Worm (Caenorhabditis elegans) whole organism, L1 larva: Measurements from ENCODE around the gene gsnl-1.
A peak's percentile ranks its signal among the peaks of the same experiment; 100 is the strongest.

ENCODE experiments used
- C04F5.9 ChIP-seq: sonication (generic microtip); optimal IDR thresholded peaks from 2 replicates; lab custom pipeline; 2016; ENCODE audit warnings: missing genetic modification characterization, missing compliant biosample characterization
- C34B4.2 ChIP-seq: sonication (generic microtip); optimal IDR thresholded peaks from 2 replicates; lab custom pipeline; 2017; ENCODE audit warnings: mild to moderate bottlenecking, missing genetic modification characterization, missing compliant biosample characterization
- Y116A8C.19 ChIP-seq: sonication (generic microtip); optimal IDR thresholded peaks from 2 replicates; lab custom pipeline; 2016; ENCODE audit warnings: missing compliant biosample characterization, missing genetic modification characterization, borderline replicate concordance
- aha-1 ChIP-seq: fragments of 150-350 bp; optimal IDR thresholded peaks from 2 replicates; lab custom pipeline; 2014; ENCODE audit warnings: missing biosample characterization, missing genetic modification characterization
- aly-2 ChIP-seq: fragments of 150-350 bp; optimal IDR thresholded peaks from 2 replicates; lab custom pipeline; 2014; ENCODE audit warnings: missing biosample characterization, missing genetic modification characterization
- ama-1 ChIP-seq: fragments of 150-350 bp; optimal IDR thresholded peaks from 2 replicates; lab custom pipeline; 2014
- blmp-1 ChIP-seq: fragments of 150-350 bp; optimal IDR thresholded peaks from 2 replicates; lab custom pipeline; 2014; ENCODE audit warnings: missing biosample characterization, missing genetic modification characterization
- ceh-63 ChIP-seq: fragments of 200-800 bp; sonication (Bioruptor generic); optimal IDR thresholded peaks from 2 replicates; lab custom pipeline; 2018; ENCODE audit warnings: mild to moderate bottlenecking, missing genetic modification characterization, missing compliant biosample characterization
- ceh-88 ChIP-seq: fragments of 200-800 bp; sonication (Bioruptor generic); IDR thresholded peaks from 2 replicates; pipeline ENCODE4 v1.3.6; 2022; ENCODE audit warnings: missing genetic modification characterization, missing compliant biosample characterization
- dsc-1 ChIP-seq: sonication (generic microtip); optimal IDR thresholded peaks from 2 replicates; lab custom pipeline; 2016; ENCODE audit warnings: mild to moderate bottlenecking, missing genetic modification characterization, missing compliant biosample characterization
- efl-1 ChIP-seq, 4 experiments: fragments of 150-350 bp; optimal IDR thresholded peaks in 3 of 4; peaks in 1 of 4; 1 replicate in 1 of 4; 2 replicates in 3 of 4; lab custom pipeline; 2014; ENCODE audit warnings: missing biosample characterization in 2 of 4, missing genetic modification characterization in 2 of 4, missing genetic modification reagents in 2 of 4
- egl-13 ChIP-seq: sonication (generic microtip); optimal IDR thresholded peaks from 2 replicates; lab custom pipeline; 2016; ENCODE audit warnings: missing genotype, missing genetic modification reagents, missing genetic modification characterization, missing compliant biosample characterization
- egl-27 ChIP-seq, 2 experiments: fragments of 150-350 bp in 1 of 2; sonication (generic microtip); optimal IDR thresholded peaks; 3 replicates each; lab custom pipeline; 2017 to 2018; ENCODE audit warnings: missing biosample characterization in 2 of 2, missing genetic modification characterization in 2 of 2, missing genetic modification reagents in 2 of 2
- elt-2 ChIP-seq: sonication (generic microtip); optimal IDR thresholded peaks from 2 replicates; lab custom pipeline; 2016; ENCODE audit warnings: missing genetic modification characterization, mild to moderate bottlenecking, inconsistent platforms, missing compliant biosample characterization, missing genetic modification reagents
- elt-3 ChIP-seq, 6 experiments: fragments of 150-350 bp in 1 of 6; sonication (generic microtip); optimal IDR thresholded peaks; 2 replicates each; lab custom pipeline; 2017 to 2018; ENCODE audit warnings: missing biosample characterization in 6 of 6, missing genetic modification characterization in 6 of 6, inconsistent platforms in 1 of 6
- ets-5 ChIP-seq: fragments of 200-800 bp; sonication (Bioruptor generic); IDR thresholded peaks from 2 replicates; pipeline ENCODE4 v1.3.6; 2022; ENCODE audit warnings: missing genetic modification characterization, missing compliant biosample characterization
- fkh-8 ChIP-seq: sonication (generic microtip); optimal IDR thresholded peaks from 2 replicates; lab custom pipeline; 2016; ENCODE audit warnings: mild to moderate bottlenecking, missing genetic modification characterization, missing compliant biosample characterization
- fos-1 ChIP-seq: fragments of 150-350 bp; optimal IDR thresholded peaks from 2 replicates; lab custom pipeline; 2014; ENCODE audit warnings: missing biosample characterization, missing genetic modification characterization
- grh-1 ChIP-seq: fragments of 200-800 bp; sonication (Bioruptor generic); IDR thresholded peaks from 2 replicates; pipeline ENCODE4 v1.3.6; 2022; ENCODE audit warnings: missing genetic modification reagents, missing genetic modification characterization, missing compliant biosample characterization
- hlh-17 ChIP-seq: fragments of 200-800 bp; sonication (Bioruptor generic); optimal IDR thresholded peaks from 2 replicates; lab custom pipeline; 2018; ENCODE audit warnings: missing genetic modification characterization, mild to moderate bottlenecking, missing compliant biosample characterization, moderate library complexity, borderline replicate concordance
- irx-1 ChIP-seq: sonication (generic microtip); optimal IDR thresholded peaks from 2 replicates; lab custom pipeline; 2016; ENCODE audit warnings: missing genetic modification characterization, missing compliant biosample characterization
- isw-1 ChIP-seq: fragments of 200-800 bp; sonication (Bioruptor generic); IDR thresholded peaks from 2 replicates; pipeline ENCODE4 v1.3.6; 2022; ENCODE audit warnings: missing genetic modification characterization, missing compliant biosample characterization
- jun-1 ChIP-seq: fragments of 150-350 bp; optimal IDR thresholded peaks from 2 replicates; lab custom pipeline; 2014; ENCODE audit warnings: missing biosample characterization, missing genetic modification reagents, missing genetic modification characterization
- lin-13 ChIP-seq: fragments of 150-350 bp; optimal IDR thresholded peaks from 2 replicates; lab custom pipeline; 2014; ENCODE audit warnings: missing biosample characterization, missing genetic modification reagents, missing genetic modification characterization
- lin-14 ChIP-seq: fragments of 200-800 bp; sonication (Bioruptor generic); optimal IDR thresholded peaks from 2 replicates; lab custom pipeline; 2018; ENCODE audit warnings: mild to moderate bottlenecking, missing genetic modification characterization, moderate library complexity, missing compliant biosample characterization
- lin-35 ChIP-seq, 2 experiments: fragments of 150-350 bp; optimal IDR thresholded peaks; 2 replicates each; lab custom pipeline; 2014; ENCODE audit warnings: missing biosample characterization in 2 of 2, missing genetic modification characterization in 2 of 2, missing genetic modification reagents in 2 of 2
- lin-39 ChIP-seq: fragments of 150-350 bp; optimal IDR thresholded peaks from 2 replicates; lab custom pipeline; 2014; ENCODE audit warnings: missing biosample characterization, missing genetic modification reagents, missing genetic modification characterization
- mef-2 ChIP-seq: fragments of 150-350 bp; optimal IDR thresholded peaks from 2 replicates; lab custom pipeline; 2014; ENCODE audit warnings: missing biosample characterization, missing genetic modification characterization
- nhr-11 ChIP-seq: fragments of 150-350 bp; optimal IDR thresholded peaks from 2 replicates; lab custom pipeline; 2014; ENCODE audit warnings: missing biosample characterization, missing genetic modification characterization
- nhr-12 ChIP-seq: sonication (generic microtip); optimal IDR thresholded peaks from 2 replicates; lab custom pipeline; 2017; ENCODE audit warnings: missing biosample characterization, missing genetic modification characterization
- nhr-237 ChIP-seq: fragments of 150-350 bp; optimal IDR thresholded peaks from 2 replicates; lab custom pipeline; 2014; ENCODE audit warnings: missing biosample characterization, missing genetic modification characterization
- nhr-28 ChIP-seq: fragments of 150-350 bp; optimal IDR thresholded peaks from 2 replicates; lab custom pipeline; 2014; ENCODE audit warnings: missing biosample characterization, missing genetic modification characterization
- nhr-47 ChIP-seq: sonication (generic microtip); optimal IDR thresholded peaks from 2 replicates; lab custom pipeline; 2016; ENCODE audit warnings: mild to moderate bottlenecking, missing genetic modification characterization, moderate library complexity, missing compliant biosample characterization
- nhr-76 ChIP-seq: sonication (generic microtip); optimal IDR thresholded peaks from 2 replicates; lab custom pipeline; 2017; ENCODE audit warnings: missing biosample characterization, missing genetic modification characterization
- nhr-77 ChIP-seq: fragments of 150-350 bp; optimal IDR thresholded peaks from 2 replicates; lab custom pipeline; 2014; ENCODE audit warnings: missing biosample characterization, missing genetic modification characterization
- nhr-85 ChIP-seq: sonication (generic microtip); peaks from one replicate; lab custom pipeline; 2016; ENCODE audit warnings: missing genetic modification characterization, inconsistent platforms, missing compliant biosample characterization
- pag-3 ChIP-seq: sonication (generic microtip); optimal IDR thresholded peaks from 2 replicates; lab custom pipeline; 2017; ENCODE audit warnings: missing genetic modification characterization, mild to moderate bottlenecking, missing compliant biosample characterization, antibody characterized with exemption, borderline replicate concordance; ENCODE audit not compliant: insufficient read depth
- pax-3 ChIP-seq: fragments of 200-800 bp; sonication (Bioruptor generic); optimal IDR thresholded peaks from 2 replicates; lab custom pipeline; 2018; ENCODE audit warnings: mild to moderate bottlenecking, missing genetic modification characterization, moderate library complexity, missing compliant biosample characterization
- rnt-1 ChIP-seq: sonication (generic microtip); optimal IDR thresholded peaks from 2 replicates; lab custom pipeline; 2016; ENCODE audit warnings: mild to moderate bottlenecking, missing genetic modification characterization, moderate library complexity, missing compliant biosample characterization
- skn-1 ChIP-seq: fragments of 150-350 bp; optimal IDR thresholded peaks from 2 replicates; lab custom pipeline; 2014; ENCODE audit warnings: missing biosample characterization, missing genetic modification characterization
- snpc-4 ChIP-seq: fragments of 150-350 bp; optimal IDR thresholded peaks from 2 replicates; lab custom pipeline; 2014; ENCODE audit warnings: missing biosample characterization, missing genetic modification characterization
- sox-4 ChIP-seq: sonication (generic microtip); optimal IDR thresholded peaks from 2 replicates; lab custom pipeline; 2016; ENCODE audit warnings: missing genetic modification characterization, missing compliant biosample characterization
- sptf-1 ChIP-seq: fragments of 150-350 bp; optimal IDR thresholded peaks from 2 replicates; lab custom pipeline; 2014; ENCODE audit warnings: missing biosample characterization, missing genetic modification characterization
- sup-37 ChIP-seq: fragments of 200-800 bp; sonication (Bioruptor generic); optimal IDR thresholded peaks from 2 replicates; lab custom pipeline; 2018; ENCODE audit warnings: mild to moderate bottlenecking, missing genetic modification characterization, missing compliant biosample characterization
- swsn-7 ChIP-seq: sonication (generic microtip); optimal IDR thresholded peaks from 2 replicates; lab custom pipeline; 2016; ENCODE audit warnings: missing genetic modification characterization, missing compliant biosample characterization
- unc-30 ChIP-seq: sonication (generic microtip); optimal IDR thresholded peaks from 2 replicates; lab custom pipeline; 2017; ENCODE audit warnings: missing biosample characterization, missing genetic modification characterization
- unc-86 ChIP-seq: sonication (generic microtip); optimal IDR thresholded peaks from 2 replicates; lab custom pipeline; 2016; ENCODE audit warnings: missing genetic modification characterization, missing compliant biosample characterization
- unc-98 ChIP-seq: fragments of 200-800 bp; sonication (Bioruptor generic); IDR thresholded peaks from 2 replicates; pipeline ENCODE4 v1.3.6; 2022; ENCODE audit warnings: missing genetic modification characterization, missing compliant biosample characterization
- xbp-1 ChIP-seq: sonication (generic microtip); optimal IDR thresholded peaks from 2 replicates; lab custom pipeline; 2016; ENCODE audit warnings: missing genetic modification characterization, missing compliant biosample characterization
- ztf-11 ChIP-seq, 2 experiments: sonication (generic microtip); optimal IDR thresholded peaks; 2 replicates each; lab custom pipeline; 2016 to 2017; ENCODE audit warnings: missing genetic modification characterization in 2 of 2, missing biosample characterization in 1 of 2, missing compliant biosample characterization in 1 of 2

The gsnl-1 gene

DNA sequence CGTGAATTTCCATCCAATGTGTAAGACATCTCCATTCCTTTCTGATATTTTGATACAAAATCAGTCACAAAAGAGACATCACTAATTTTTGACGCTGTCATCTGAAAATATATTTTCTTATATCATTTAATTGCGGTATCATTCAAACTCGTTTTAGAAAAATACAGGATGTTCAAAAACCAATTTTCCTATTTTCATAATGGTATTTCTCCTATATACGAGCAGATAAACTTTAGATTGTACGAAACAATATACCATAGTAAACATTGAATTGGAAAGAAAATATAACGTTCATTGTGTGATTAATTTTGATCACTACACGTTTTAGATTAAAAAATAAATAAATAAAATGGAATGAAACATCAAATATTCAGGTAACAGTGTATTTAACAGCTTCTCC is 44.7 kb downstream of the gsnl-1 start, which contains the start of gene C50F4.16:
Gene C50F4.16 (minus strand): TSS at position 101 of the 400 bp plus-strand sequence.
- TF ChIP-seq fkh-8 (tag; lab: Kevin White, UChicago) (no peak), rnt-1 (tag; lab: Kevin White, UChicago) (no peak), nhr-11 (no peak), skn-1 (tag; lab: Kevin White, UChicago) (no peak), sup-37 (GFP tag; lab: Kevin White, UChicago) (no peak), ceh-63 (GFP tag; lab: Kevin White, UChicago) (no peak), aly-2 (tag; lab: Kevin White, UChicago) (no peak), lin-35 (GFP tag; optimal IDR thresholded peaks at IDR 0.05; lab: Kevin White, UChicago) (no peak), unc-98 (no peak), xbp-1 (tag; lab: Kevin White, UChicago) (no peak), swsn-7 (tag; lab: Kevin White, UChicago) (no peak), unc-86 (tag; lab: Kevin White, UChicago) (no peak)

DNA sequence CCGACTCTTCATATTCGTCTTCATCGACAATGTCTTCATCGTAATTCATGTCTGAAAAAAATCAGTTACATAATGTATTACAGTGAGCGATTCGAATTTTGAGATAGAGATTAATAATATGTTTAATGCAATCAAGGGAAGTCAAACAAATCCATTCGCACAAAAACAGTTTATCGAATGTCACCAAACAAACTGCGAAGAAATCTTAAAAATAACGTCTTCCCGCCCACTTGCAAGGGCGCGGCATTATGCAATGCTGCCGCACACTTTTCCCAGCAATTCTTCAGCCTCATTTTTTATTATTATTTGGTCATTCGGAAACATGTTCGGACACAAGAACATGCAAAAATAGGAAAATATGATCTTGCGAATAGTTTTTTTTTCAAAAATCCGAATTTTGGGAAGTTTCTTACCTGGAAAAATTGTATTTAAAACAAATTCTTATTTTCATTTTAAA is 47.4 kb downstream of the gsnl-1 start, which contains the start of gene mdf-1:
Gene mdf-1 (minus strand): TSS at position 51 of the 457 bp plus-strand sequence.
- TF ChIP-seq lin-13, result peak; percentile 62
- no peak for TF ChIP-seq aha-1 (tag; lab: Kevin White, UChicago)
- no peak for TF ChIP-seq sox-4
- no peak for TF ChIP-seq aly-2 (tag; lab: Kevin White, UChicago)
- no peak for TF ChIP-seq C34B4.2 (tag; lab: Kevin White, UChicago)
- peak; percentile 49 for TF ChIP-seq dsc-1 (tag; lab: Kevin White, UChicago)
- no peak for TF ChIP-seq nhr-11
- no peak for TF ChIP-seq hlh-17 (GFP tag; lab: Kevin White, UChicago)
- peak; percentile 77 for TF ChIP-seq lin-14
- peak; percentile 26; the same call in 1 of the 2 replicates for TF ChIP-seq ceh-88 (GFP tag; lab: Robert Waterston, UW)
- TF ChIP-seq nhr-237 (tag; lab: Kevin White, UChicago), result no peak
- no peak for TF ChIP-seq egl-27 (tag; optimal IDR thresholded peaks at IDR 0.05; lab: Kevin White, UChicago)
- TF ChIP-seq isw-1 (GFP tag; lab: Robert Waterston, UW), result no peak
- no peak for TF ChIP-seq jun-1 (tag; lab: Kevin White, UChicago)
- TF ChIP-seq ceh-63 (GFP tag; lab: Kevin White, UChicago), result no peak
- TF ChIP-seq rnt-1 (tag; lab: Kevin White, UChicago), result peak; percentile 61
- no peak for TF ChIP-seq elt-2 (tag; lab: Kevin White, UChicago)
- no peak for TF ChIP-seq nhr-28 (tag; lab: Kevin White, UChicago)
- TF ChIP-seq fkh-8 (tag; lab: Kevin White, UChicago), result peak; percentile 57
- no peak for TF ChIP-seq Y116A8C.19 (tag; lab: Kevin White, UChicago)
- peak; percentile 62 for TF ChIP-seq blmp-1
- no peak for TF ChIP-seq unc-30 (tag; lab: Kevin White, UChicago)
- TF ChIP-seq ama-1, result peak; percentile 29
- no peak for TF ChIP-seq C04F5.9
- TF ChIP-seq irx-1, result peak; percentile 40
- peak in 1 of 6 experiments; percentile 82 for TF ChIP-seq elt-3 (tag; optimal IDR thresholded peaks at IDR 0.05; lab: Kevin White, UChicago)
- TF ChIP-seq ztf-11 (tag; optimal IDR thresholded peaks at IDR 0.05; lab: Kevin White, UChicago), result no peak
- peak; percentile 75 to 92 for TF ChIP-seq efl-1 (optimal IDR thresholded peaks at IDR 0.05; lab: Kevin White, UChicago)
- TF ChIP-seq efl-1 (GFP tag; optimal IDR thresholded peaks at IDR 0.05 in 1 of 2; lab: Kevin White, UChicago), result peak; percentile 91 to 99
- TF ChIP-seq nhr-85 (tag; lab: Kevin White, UChicago), result peak; percentile 48
- peak; percentile 35 for TF ChIP-seq snpc-4 (tag; lab: Kevin White, UChicago)
- no peak for TF ChIP-seq nhr-12 (tag; lab: Kevin White, UChicago)
- no peak for TF ChIP-seq ets-5
- TF ChIP-seq lin-35 (GFP tag; optimal IDR thresholded peaks at IDR 0.05; lab: Kevin White, UChicago), result peak; percentile 90 to 96
- TF ChIP-seq nhr-47 (tag; lab: Kevin White, UChicago), result peak; percentile 75
- TF ChIP-seq egl-13 (tag; lab: Kevin White, UChicago), result peak; percentile 50
- TF ChIP-seq pax-3 (tag; lab: Kevin White, UChicago), result no peak
- TF ChIP-seq mef-2, result no peak
- TF ChIP-seq lin-39 (tag; lab: Kevin White, UChicago), result no peak
- TF ChIP-seq pag-3, result no peak
- no peak for TF ChIP-seq nhr-77 (tag; lab: Kevin White, UChicago)
- TF ChIP-seq sptf-1 (tag; lab: Kevin White, UChicago), result no peak
- TF ChIP-seq fos-1, result no peak
- no peak for TF ChIP-seq nhr-76
- no peak for TF ChIP-seq sup-37 (GFP tag; lab: Kevin White, UChicago)
- TF ChIP-seq grh-1 (GFP tag; lab: Robert Waterston, UW), result no peak
- peak; percentile 67 for TF ChIP-seq skn-1 (tag; lab: Kevin White, UChicago)
